Worm (Caenorhabditis elegans): Measurements from ENCODE around the gene irld-11.

DNA sequence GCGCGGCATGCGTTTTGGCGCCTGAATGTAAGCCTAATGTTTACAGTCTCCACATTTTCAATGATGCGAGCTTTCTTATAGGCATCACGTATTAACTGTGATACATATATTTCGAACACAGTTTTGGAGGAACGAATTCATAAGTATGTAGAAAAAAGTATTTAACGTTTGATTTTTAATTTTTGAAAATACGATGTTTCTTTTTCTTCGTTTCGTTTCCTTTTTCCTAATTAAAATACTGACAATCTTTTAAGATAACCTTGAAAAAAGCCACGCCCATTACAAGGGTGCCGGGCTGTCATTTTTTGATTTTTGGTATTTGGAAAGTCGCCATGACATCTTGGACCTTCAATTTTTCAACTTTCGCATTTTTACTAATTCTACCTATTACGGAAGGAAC lies 10.0 kb downstream of the irld-11 start, which contains the start of gene K04F1.9:
- TF ChIP-seq tlp-1 (tag; optimal IDR thresholded peaks at IDR 0.05) (no peak), nhr-11 (tag; optimal IDR thresholded peaks at IDR 0.05) (no peak), hlh-17 (GFP tag; optimal IDR thresholded peaks at IDR 0.05; ENCODE audit: borderline replicate concordance) (no peak), lin-15B (tag; optimal IDR thresholded peaks at IDR 0.05) (no peak), skn-1 (tag; optimal IDR thresholded peaks at IDR 0.05) (no peak), aly-2 (tag; optimal IDR thresholded peaks at IDR 0.05) (no peak), unc-86 (tag; optimal IDR thresholded peaks at IDR 0.05) (no peak), blmp-1 (tag; optimal IDR thresholded peaks at IDR 0.05) (no peak), jun-1 (tag; optimal IDR thresholded peaks at IDR 0.05) (no peak), lsy-2 (tag; optimal IDR thresholded peaks at IDR 0.05) (no peak), ets-5 (GFP tag; IDR thresholded peaks at IDR 0.05) (no peak), aha-1 (tag; optimal IDR thresholded peaks at IDR 0.05) (no peak), elt-3 (tag; optimal IDR thresholded peaks at IDR 0.05) (no peak), mep-1 (tag; optimal IDR thresholded peaks at IDR 0.05) (no peak)

All from whole organism, L1 larva.